Fruit fly (Drosophila melanogaster) whole organism, adult: Measurements from ENCODE around the gene PGRP-SA.

ENCODE experiments used
- CG12768 ChIP-seq: fragments of 200-800 bp; sonication (Bioruptor generic); optimal IDR thresholded peaks from 2 replicates; lab custom pipeline; 2017; ENCODE audit warnings: missing biosample characterization, missing genetic modification characterization, mild to moderate bottlenecking, moderate library complexity, missing genetic modification reagents
- CG1620 ChIP-seq: fragments of 200-800 bp; sonication (Bioruptor generic); optimal IDR thresholded peaks from 2 replicates; lab custom pipeline; 2016; ENCODE audit warnings: missing biosample characterization, missing genetic modification characterization
- CG5204 ChIP-seq: fragments of 200-800 bp; sonication (Bioruptor generic); optimal IDR thresholded peaks from 2 replicates; lab custom pipeline; 2016; ENCODE audit warnings: missing biosample characterization, missing genetic modification characterization
- CG7045 ChIP-seq: fragments of 200-800 bp; sonication (Bioruptor generic); optimal IDR thresholded peaks from 2 replicates; lab custom pipeline; 2017; ENCODE audit warnings: missing biosample characterization, mild to moderate bottlenecking, missing genetic modification characterization
- Clk ChIP-seq: fragments of 200-800 bp; sonication (Bioruptor generic); optimal IDR thresholded peaks from 2 replicates; lab custom pipeline; 2017; ENCODE audit warnings: missing biosample characterization, missing genetic modification characterization
- Crg-1 ChIP-seq: fragments of 200-800 bp; sonication (Bioruptor generic); optimal IDR thresholded peaks from 2 replicates; lab custom pipeline; 2016; ENCODE audit warnings: missing biosample characterization, missing genetic modification characterization
- Hr96 ChIP-seq: fragments of 200-800 bp; sonication (Bioruptor generic); optimal IDR thresholded peaks from 2 replicates; lab custom pipeline; 2016; ENCODE audit warnings: missing biosample characterization, missing genetic modification characterization
- kay ChIP-seq: fragments of 200-800 bp; sonication (Bioruptor generic); peaks from one replicate; lab custom pipeline; 2016; ENCODE audit warnings: missing biosample characterization, missing genetic modification characterization, borderline replicate concordance
- ovo ChIP-seq: fragments of 200-800 bp; sonication (Bioruptor generic); optimal IDR thresholded peaks from 2 replicates; lab custom pipeline; 2016; ENCODE audit warnings: missing biosample characterization, missing genetic modification characterization
- tj ChIP-seq: fragments of 200-800 bp; sonication (Bioruptor generic); optimal IDR thresholded peaks from 3 replicates; lab custom pipeline; 2017; ENCODE audit warnings: missing biosample characterization, mild to moderate bottlenecking, missing genetic modification characterization, moderate library complexity
- toe ChIP-seq: fragments of 200-800 bp; sonication (Bioruptor generic); optimal IDR thresholded peaks from 2 replicates; lab custom pipeline; 2016; ENCODE audit warnings: missing biosample characterization, missing genetic modification characterization

DNA sequence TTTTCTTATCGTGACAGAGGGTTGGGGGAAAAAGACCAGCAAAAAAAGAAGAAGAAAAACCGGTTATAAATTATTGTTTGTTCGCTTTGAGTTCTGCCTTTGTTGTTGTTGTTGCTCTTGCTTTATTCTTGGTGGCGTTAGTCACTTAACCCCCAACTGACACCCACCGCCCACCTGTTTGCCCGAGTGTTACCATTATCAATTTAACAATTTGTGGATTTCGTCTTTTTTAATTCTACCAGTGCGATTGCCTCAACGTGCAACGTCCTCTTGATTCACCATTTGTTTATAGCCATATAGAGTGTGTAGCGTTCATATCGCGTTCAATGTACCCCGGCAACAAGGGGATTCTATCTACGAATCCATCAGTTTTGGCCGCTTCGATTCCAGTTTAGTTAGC, 40.0 kb downstream of the PGRP-SA start:
- TF ChIP-seq tj (GFP tag; lab: Kevin White, UChicago) (peak; percentile 41), CG7045 (GFP tag; lab: Kevin White, UChicago) (no peak), Hr96 (GFP tag; lab: Kevin White, UChicago) (no peak), CG1620 (GFP tag; lab: Kevin White, UChicago) (no peak), toe (GFP tag; lab: Kevin White, UChicago) (no peak), kay (GFP tag; lab: Kevin White, UChicago) (peak; percentile 56), CG12768 (no peak), Crg-1 (GFP tag; lab: Kevin White, UChicago) (no peak), ovo (GFP tag; lab: Kevin White, UChicago) (no peak), Clk (no peak), CG5204 (GFP tag; lab: Kevin White, UChicago) (no peak)
